Fruit fly (Drosophila melanogaster): ENCODE data around the gene Rpp14a.

DNA sequence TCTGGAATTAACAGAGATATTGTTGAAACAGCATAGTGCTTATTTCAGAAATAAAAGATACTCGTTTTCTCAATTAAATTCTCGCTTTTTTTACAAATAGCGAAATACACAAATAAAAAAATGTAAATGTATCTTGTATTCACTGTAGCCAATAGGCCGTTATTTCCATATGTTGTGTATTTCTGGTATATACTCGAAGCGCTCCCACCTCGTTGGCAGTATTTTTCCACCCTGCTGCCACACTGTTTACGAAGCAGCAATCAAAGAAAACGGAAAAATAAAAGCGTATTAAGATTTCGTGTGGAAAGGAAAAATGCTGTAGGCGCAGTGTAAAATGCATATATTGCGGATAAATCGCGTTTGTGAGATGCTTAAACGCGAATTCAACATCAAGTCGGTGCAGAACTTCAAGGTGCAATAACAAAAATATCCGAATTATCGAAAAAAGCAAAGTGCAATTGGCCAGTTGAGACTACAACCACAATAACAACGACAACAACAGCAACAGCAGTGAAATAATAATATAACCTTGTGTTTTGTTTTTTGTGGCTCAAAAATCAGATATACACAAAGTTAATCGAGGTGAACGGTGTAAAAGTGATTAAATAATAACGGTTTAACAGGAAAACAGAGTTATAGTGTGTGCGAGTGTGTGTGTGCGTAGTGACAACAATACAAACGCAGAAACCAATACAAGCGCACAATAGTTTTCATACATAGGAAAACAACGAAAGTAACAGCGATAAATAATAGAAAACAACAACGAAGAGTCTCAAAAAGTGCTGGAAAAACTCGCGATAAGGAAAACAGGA lies 1.6 kb downstream of the Rpp14a start, which contains the start of gene sima:
- TF ChIP-seq CG8478 (optimal IDR thresholded peaks at IDR 0.05) (no peak), CTCF (optimal IDR thresholded peaks at IDR 0.05) (peak in 1 of 2 experiments; percentile 20)

Data from S2 (cell line).